Worm (Caenorhabditis elegans): ENCODE data around the gene nhx-4.

nhx-4 gene

ce11 chrX:6934453-6934852 lies 20.4 kb downstream of the nhx-4 start (continued):
- no peak for TF ChIP-seq ces-1 (GFP tag; optimal IDR thresholded peaks at IDR 0.05)
- TF ChIP-seq sptf-1 (tag; optimal IDR thresholded peaks at IDR 0.05), result no peak
- TF ChIP-seq unc-130 (tag; optimal IDR thresholded peaks at IDR 0.05), result no peak
- no peak for TF ChIP-seq vab-15 (tag; optimal IDR thresholded peaks at IDR 0.05)
- no peak for TF ChIP-seq egl-27 (tag; optimal IDR thresholded peaks at IDR 0.05)
- TF ChIP-seq Y116A8C.19 (tag; optimal IDR thresholded peaks at IDR 0.05; ENCODE audit: borderline replicate concordance), result no peak
- no peak for TF ChIP-seq alr-1 (tag; optimal IDR thresholded peaks at IDR 0.05; ENCODE audit: borderline replicate concordance)
- TF ChIP-seq pqm-1 (tag; optimal IDR thresholded peaks at IDR 0.05), result no peak
- TF ChIP-seq nhr-20 (tag; optimal IDR thresholded peaks at IDR 0.05), result peak; percentile 63
- no peak for TF ChIP-seq elt-3 (tag; optimal IDR thresholded peaks at IDR 0.05)
- no peak for TF ChIP-seq ceh-90 (tag; optimal IDR thresholded peaks at IDR 0.05)
- no peak for TF ChIP-seq lir-3 (tag; optimal IDR thresholded peaks at IDR 0.05; ENCODE audit: poor library complexity)
- no peak for TF ChIP-seq mef-2 (tag; optimal IDR thresholded peaks at IDR 0.05)
- TF ChIP-seq aha-1 (tag; optimal IDR thresholded peaks at IDR 0.05), result no peak
- TF ChIP-seq lin-39 (tag; optimal IDR thresholded peaks at IDR 0.05), result no peak
- peak; percentile 12 to 27 for TF ChIP-seq efl-1 (optimal IDR thresholded peaks at IDR 0.05)
- TF ChIP-seq efl-1 (GFP tag; optimal IDR thresholded peaks at IDR 0.05 in 1 of 2), result peak in 1 of 2 experiments; percentile 11
- no peak for TF ChIP-seq irx-1 (tag; optimal IDR thresholded peaks at IDR 0.05)
- no peak for TF ChIP-seq ama-1 (optimal IDR thresholded peaks at IDR 0.05)
- no peak for TF ChIP-seq C34B4.2 (tag; optimal IDR thresholded peaks at IDR 0.05)
- peak; percentile 59 for TF ChIP-seq nhr-71 (tag; optimal IDR thresholded peaks at IDR 0.05)
- TF ChIP-seq unc-30 (tag; optimal IDR thresholded peaks at IDR 0.05), result no peak
- TF ChIP-seq fkh-8 (tag; optimal IDR thresholded peaks at IDR 0.05), result no peak
- TF ChIP-seq efl-3 (GFP tag; optimal IDR thresholded peaks at IDR 0.05), result no peak
- TF ChIP-seq lin-14 (GFP tag; optimal IDR thresholded peaks at IDR 0.05), result peak; percentile 74
- TF ChIP-seq nhr-19 (GFP tag; conservative IDR thresholded peaks at IDR 0.05), result 0 out of 2 replicates have a peak, but pooled peaks have one; percentile 3
- no peak for TF ChIP-seq fkh-10 (GFP tag; optimal IDR thresholded peaks at IDR 0.05)
- TF ChIP-seq blmp-1 (tag; optimal IDR thresholded peaks at IDR 0.05), result peak; percentile 100
- TF ChIP-seq sup-37 (GFP tag; optimal IDR thresholded peaks at IDR 0.05), result no peak
- no peak for TF ChIP-seq fkh-4 (tag; optimal IDR thresholded peaks at IDR 0.05; ENCODE audit: borderline replicate concordance)
- TF ChIP-seq mab-9 (GFP tag; IDR thresholded peaks at IDR 0.05), result no peak
- TF ChIP-seq lsy-2 (tag; optimal IDR thresholded peaks at IDR 0.05), result peak; percentile 40 to 69
- TF ChIP-seq grh-1 (GFP tag; IDR thresholded peaks at IDR 0.05), result no peak
- TF ChIP-seq hpl-2 (GFP tag; optimal IDR thresholded peaks at IDR 0.05), result no peak
- no peak for TF ChIP-seq nhr-11 (tag; optimal IDR thresholded peaks at IDR 0.05)
- TF ChIP-seq skn-1 (tag; optimal IDR thresholded peaks at IDR 0.05), result peak; percentile 49
- no peak for TF ChIP-seq hlh-17 (GFP tag; optimal IDR thresholded peaks at IDR 0.05; ENCODE audit: borderline replicate concordance)
- TF ChIP-seq pag-3 (tag; optimal IDR thresholded peaks at IDR 0.05; ENCODE audit: borderline replicate concordance, insufficient read depth), result no peak
- no peak for TF ChIP-seq nhr-85 (tag)

- TF ChIP-seq efl-1 (optimal IDR thresholded peaks at IDR 0.05) (no peak), efl-1 (GFP tag; optimal IDR thresholded peaks at IDR 0.05 in 1 of 2) (no peak), nhr-84 (tag; optimal IDR thresholded peaks at IDR 0.05) (no peak), nhr-85 (tag) (no peak), snpc-4 (tag; optimal IDR thresholded peaks at IDR 0.05) (no peak)
These were observed 21.3 kb downstream of the nhx-4 start, which contains the start of gene C16E9.2 for ce11 chrX:6935430-6935829. Gene C16E9.2 (plus strand): TSS chrX:6935730.

ce11 chrX:6937742-6938141 lies 23.7 kb downstream of the nhx-4 start:
- TF ChIP-seq nhr-20 (tag; optimal IDR thresholded peaks at IDR 0.05), result no peak
- TF ChIP-seq swsn-7 (tag; optimal IDR thresholded peaks at IDR 0.05), result no peak
- TF ChIP-seq tbx-2 (tag; optimal IDR thresholded peaks at IDR 0.05), result no peak
- no peak for TF ChIP-seq snpc-4 (tag; optimal IDR thresholded peaks at IDR 0.05)
- no peak for TF ChIP-seq efl-3 (GFP tag; optimal IDR thresholded peaks at IDR 0.05)
- no peak for TF ChIP-seq lin-13 (GFP tag; optimal IDR thresholded peaks at IDR 0.05)
- no peak for TF ChIP-seq skn-1 (tag; optimal IDR thresholded peaks at IDR 0.05)
- no peak for TF ChIP-seq lin-14 (GFP tag; optimal IDR thresholded peaks at IDR 0.05)
- no peak for TF ChIP-seq nhr-90 (tag; optimal IDR thresholded peaks at IDR 0.05; ENCODE audit: poor library complexity)
- TF ChIP-seq snu-23 (GFP tag; optimal IDR thresholded peaks at IDR 0.05), result no peak
- TF ChIP-seq unc-130 (tag; optimal IDR thresholded peaks at IDR 0.05), result no peak
- TF ChIP-seq aha-1 (tag; optimal IDR thresholded peaks at IDR 0.05), result no peak
- no peak for TF ChIP-seq ceh-82 (tag; optimal IDR thresholded peaks at IDR 0.05)
- TF ChIP-seq nhr-47 (tag; optimal IDR thresholded peaks at IDR 0.05), result no peak

Measured in whole organism, L1 larva.